Fruit fly (Drosophila melanogaster) whole organism, adult: ENCODE results near the gene CG15418.
A peak's percentile ranks its signal among the peaks of the same experiment; 100 is the strongest.

ENCODE experiments used
- CG11617 ChIP-seq: fragments of 200-800 bp; sonication (Bioruptor generic); optimal IDR thresholded peaks from 2 replicates; lab custom pipeline; 2017; ENCODE audit warnings: mild to moderate bottlenecking, missing biosample characterization, missing genetic modification reagents, missing genetic modification characterization
- CG12768 ChIP-seq: fragments of 200-800 bp; sonication (Bioruptor generic); optimal IDR thresholded peaks from 2 replicates; lab custom pipeline; 2017; ENCODE audit warnings: missing biosample characterization, missing genetic modification characterization, mild to moderate bottlenecking, moderate library complexity, missing genetic modification reagents
- CG1620 ChIP-seq: fragments of 200-800 bp; sonication (Bioruptor generic); optimal IDR thresholded peaks from 2 replicates; lab custom pipeline; 2016; ENCODE audit warnings: missing biosample characterization, missing genetic modification characterization
- CG5204 ChIP-seq: fragments of 200-800 bp; sonication (Bioruptor generic); optimal IDR thresholded peaks from 2 replicates; lab custom pipeline; 2016; ENCODE audit warnings: missing biosample characterization, missing genetic modification characterization
- CG7045 ChIP-seq: fragments of 200-800 bp; sonication (Bioruptor generic); optimal IDR thresholded peaks from 2 replicates; lab custom pipeline; 2017; ENCODE audit warnings: missing biosample characterization, mild to moderate bottlenecking, missing genetic modification characterization
- Clk ChIP-seq: fragments of 200-800 bp; sonication (Bioruptor generic); optimal IDR thresholded peaks from 2 replicates; lab custom pipeline; 2017; ENCODE audit warnings: missing biosample characterization, missing genetic modification characterization
- Crg-1 ChIP-seq: fragments of 200-800 bp; sonication (Bioruptor generic); optimal IDR thresholded peaks from 2 replicates; lab custom pipeline; 2016; ENCODE audit warnings: missing biosample characterization, missing genetic modification characterization
- cic ChIP-seq: fragments of 200-800 bp; sonication (Bioruptor generic); optimal IDR thresholded peaks from 2 replicates; lab custom pipeline; 2017; ENCODE audit warnings: missing biosample characterization, mild to moderate bottlenecking, missing genetic modification characterization, moderate library complexity
- cnc ChIP-seq, 2 experiments: fragments of >200 bp; optimal IDR thresholded peaks; 2 replicates each; lab custom pipeline; 2017
- kay ChIP-seq: fragments of 200-800 bp; sonication (Bioruptor generic); peaks from one replicate; lab custom pipeline; 2016; ENCODE audit warnings: missing biosample characterization, missing genetic modification characterization, borderline replicate concordance
- pad ChIP-seq: fragments of 200-800 bp; sonication (Bioruptor generic); optimal IDR thresholded peaks from 3 replicates; lab custom pipeline; 2017; ENCODE audit warnings: missing biosample characterization, missing genetic modification characterization, mild to moderate bottlenecking, moderate library complexity, missing genetic modification reagents
- toe ChIP-seq: fragments of 200-800 bp; sonication (Bioruptor generic); optimal IDR thresholded peaks from 2 replicates; lab custom pipeline; 2016; ENCODE audit warnings: missing biosample characterization, missing genetic modification characterization

- TF ChIP-seq Crg-1 (GFP tag; lab: Kevin White, UChicago) (no peak), CG11617 (GFP tag; lab: Kevin White, UChicago) (no peak), cnc (optimal IDR thresholded peaks at IDR 0.05; lab: Kevin White, UChicago) (no peak), CG5204 (GFP tag; lab: Kevin White, UChicago) (peak; percentile 9), cic (GFP tag; lab: Kevin White, UChicago) (peak; percentile 7), Clk (no peak), toe (no peak), kay (GFP tag; lab: Kevin White, UChicago) (no peak), CG1620 (GFP tag; lab: Kevin White, UChicago) (no peak), CG7045 (GFP tag; lab: Kevin White, UChicago) (no peak), CG12768 (no peak), pad (GFP tag; lab: Kevin White, UChicago) (no peak)
Observed at dm6 chr2L:3646041-3646440, 24.5 kb upstream of the CG15418 start.
